Worm (Caenorhabditis elegans): ENCODE results near the gene srm-2.

srm-2 gene

ce11 chrIV:4993128-4993527 lies 15.3 kb upstream of the srm-2 start:
- TF ChIP-seq ztf-25 (GFP tag; IDR thresholded peaks at IDR 0.05) (no peak), pha-4 (tag; optimal IDR thresholded peaks at IDR 0.05) (no peak), nfya-2 (GFP tag; IDR thresholded peaks at IDR 0.05) (no peak), nhr-90 (tag; optimal IDR thresholded peaks at IDR 0.05) (no peak), let-607 (tag; optimal IDR thresholded peaks at IDR 0.05) (no peak), aptf-3 (GFP tag; IDR thresholded peaks at IDR 0.05) (no peak), nhr-120 (GFP tag; IDR thresholded peaks at IDR 0.05) (no peak)

- TF ChIP-seq ztf-3 (GFP tag; optimal IDR thresholded peaks at IDR 0.05) = no peak
Observed at ce11 chrIV:4995842-4996241, 12.6 kb upstream of the srm-2 start, which contains the start of gene ssq-2. Gene ssq-2, plus strand, starts transcription at chrIV:4996142.

ce11 chrIV:4996956-4997355 lies 11.5 kb upstream of the srm-2 start:
- TF ChIP-seq rcor-1 (GFP tag; IDR thresholded peaks at IDR 0.05) = no peak
- no peak for TF ChIP-seq mcd-1 (GFP tag; IDR thresholded peaks at IDR 0.05)
- no peak for TF ChIP-seq T07F8.4 (tag; optimal IDR thresholded peaks at IDR 0.05)
- peak; percentile 86 for TF ChIP-seq egrh-3 (GFP tag; IDR thresholded peaks at IDR 0.05)
- TF ChIP-seq pbrm-1 (GFP tag; IDR thresholded peaks at IDR 0.05) = no peak
- no peak for TF ChIP-seq K11D2.4 (GFP tag; IDR thresholded peaks at IDR 0.05)
- TF ChIP-seq zfh-2 (GFP tag; conservative IDR thresholded peaks at IDR 0.05) = peak; percentile 70
- no peak for TF ChIP-seq ztf-26 (tag; optimal IDR thresholded peaks at IDR 0.05)
- no peak for TF ChIP-seq B0019.2 (GFP tag; conservative IDR thresholded peaks at IDR 0.05)
- no peak for TF ChIP-seq K12H6.12 (tag; optimal IDR thresholded peaks at IDR 0.05)
- TF ChIP-seq mxl-1 (tag; optimal IDR thresholded peaks at IDR 0.05) = no peak

ce11 chrIV:5002448-5002847 lies 6.0 kb upstream of the srm-2 start, which contains the start of gene pes-1:
Gene pes-1, plus strand, starts transcription at chrIV:5002748.
- TF ChIP-seq ZK185.1 (tag; optimal IDR thresholded peaks at IDR 0.05; ENCODE audit: poor library complexity, severe bottlenecking) (no peak), mes-4 (tag; optimal IDR thresholded peaks at IDR 0.05) (no peak), efl-1 (GFP tag; optimal IDR thresholded peaks at IDR 0.05) (no peak)

ce11 chrIV:5005154-5005553 lies 3.3 kb upstream of the srm-2 start:
- TF ChIP-seq hmg-20 (GFP tag; IDR thresholded peaks at IDR 0.05) (no peak), ZK185.1 (tag; optimal IDR thresholded peaks at IDR 0.05; ENCODE audit: poor library complexity, severe bottlenecking) (no peak), F52B5.7 (tag; optimal IDR thresholded peaks at IDR 0.05) (no peak), ccch-3 (GFP tag; optimal IDR thresholded peaks at IDR 0.05) (no peak), tbx-9 (tag; optimal IDR thresholded peaks at IDR 0.05; ENCODE audit: borderline replicate concordance) (no peak), lsl-1 (GFP tag; optimal IDR thresholded peaks at IDR 0.05) (no peak)

ce11 chrIV:5011025-5011424 lies 2.5 kb downstream of the srm-2 start:
- TF ChIP-seq snpc-4 (GFP tag; optimal IDR thresholded peaks at IDR 0.05) = peak; percentile 62
- TF ChIP-seq snpc-4 (tag; optimal IDR thresholded peaks at IDR 0.05) = peak in 3 of 4 experiments; percentile 84 to 97 (median 92)
- TF ChIP-seq snpc-1.1 (tag; optimal IDR thresholded peaks at IDR 0.05; ENCODE audit: insufficient read depth) = peak; percentile 83

All from whole organism, young adult.